ENCODE assay signal across 2 fruit fly cellular contexts in the genomic region with DNA sequence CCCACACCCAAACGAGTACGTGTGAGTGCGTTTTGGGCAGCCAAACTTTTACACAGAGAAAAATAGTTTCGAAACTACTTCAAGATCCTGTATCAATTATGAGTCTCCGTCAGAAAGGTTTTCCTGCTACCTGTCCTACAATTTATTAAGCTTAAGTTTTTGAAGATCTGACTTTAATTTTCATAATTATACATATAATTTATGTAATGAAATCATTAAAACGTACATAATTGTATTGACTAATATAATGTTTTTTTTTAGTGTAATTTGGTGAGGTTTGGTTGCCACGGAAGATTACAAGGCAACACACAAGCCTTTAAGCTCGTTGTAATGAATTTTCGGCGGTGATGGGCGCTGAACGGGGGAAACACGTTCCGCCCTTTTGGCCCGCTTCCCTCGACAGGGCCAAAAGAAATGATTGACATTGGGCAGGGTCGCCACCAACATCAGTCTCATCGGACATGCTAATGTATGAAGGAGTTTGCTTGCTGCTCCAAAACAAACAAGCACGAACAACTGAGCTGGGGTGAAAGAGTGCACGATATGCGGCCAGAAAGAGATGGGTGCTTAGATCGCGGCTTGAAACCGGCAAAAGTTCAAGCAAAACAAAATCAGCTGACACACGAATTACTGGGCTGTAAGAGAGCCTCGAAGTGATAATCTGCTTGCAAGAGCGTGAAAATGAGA.
A peak's percentile ranks its signal among the peaks of the same experiment; 100 is the strongest.
TF ChIP-seq lines count a peak whose summit lies in the region.

No protein-coding gene starts in this region.

TF ChIP-seq in whole organism, embryonic, 481 proteins besides CTCF, POLR2A, EP300 and RAD21 (continued from another document and continues in another):
- peak; percentile 23; the same call in 1 of the 2 replicates for TF ChIP-seq gt (GFP tag; IDR thresholded peaks at IDR 0.05; lab: Robert Waterston, UW)
- peak; percentile 10 for TF ChIP-seq NK7.1 (GFP tag; optimal IDR thresholded peaks at IDR 0.05; lab: Kevin White, UChicago)
- no peak for TF ChIP-seq exex (tag; optimal IDR thresholded peaks at IDR 0.05; lab: Kevin White, UChicago)
- peak; percentile 36 for TF ChIP-seq Hsf (GFP tag; optimal IDR thresholded peaks at IDR 0.05; lab: Kevin White, UChicago)
- TF ChIP-seq gce (GFP tag; IDR thresholded peaks at IDR 0.05; lab: Robert Waterston, UW) = no peak
- TF ChIP-seq wdn (GFP tag; IDR thresholded peaks at IDR 0.05; lab: Robert Waterston, UW) = no peak
- TF ChIP-seq CG10267 (tag; optimal IDR thresholded peaks at IDR 0.05; lab: Kevin White, UChicago) = peak; percentile 64
- TF ChIP-seq repo (GFP tag; optimal IDR thresholded peaks at IDR 0.05; lab: Kevin White, UChicago) = no peak
- TF ChIP-seq tx (GFP tag; optimal IDR thresholded peaks at IDR 0.05; lab: Kevin White, UChicago) = no peak
- TF ChIP-seq CG13296 (GFP tag; optimal IDR thresholded peaks at IDR 0.05; lab: Kevin White, UChicago) = peak; percentile 20
- TF ChIP-seq tna (GFP tag; IDR thresholded peaks at IDR 0.05; lab: Robert Waterston, UW; ENCODE audit: partially characterized antibody) = no peak
- no peak for TF ChIP-seq stwl (tag; optimal IDR thresholded peaks at IDR 0.05; lab: Kevin White, UChicago)
- TF ChIP-seq zen (tag; optimal IDR thresholded peaks at IDR 0.05; lab: Kevin White, UChicago) = no peak
- TF ChIP-seq CG13624 (GFP tag; optimal IDR thresholded peaks at IDR 0.05; lab: Kevin White, UChicago) = no peak
- TF ChIP-seq kni (GFP tag; optimal IDR thresholded peaks at IDR 0.05; lab: Kevin White, UChicago) = no peak
- TF ChIP-seq croc (GFP tag; conservative IDR thresholded peaks at IDR 0.05; lab: Robert Waterston, UW) = peak; percentile 75
- TF ChIP-seq CG7786 (GFP tag; optimal IDR thresholded peaks at IDR 0.05; lab: Kevin White, UChicago) = no peak
- no peak for TF ChIP-seq zen2 (GFP tag; IDR thresholded peaks at IDR 0.05; lab: Robert Waterston, UW; ENCODE audit: partially characterized antibody)
- peak; percentile 42; the same call in 3 of the 4 replicates for TF ChIP-seq Gug (GFP tag; IDR thresholded peaks at IDR 0.05; lab: Robert Waterston, UW)
- no peak for TF ChIP-seq bowl (GFP tag; IDR thresholded peaks at IDR 0.05; lab: Robert Waterston, UW)
- TF ChIP-seq CG10366 (GFP tag; IDR thresholded peaks at IDR 0.05; lab: Robert Waterston, UW) = peak; percentile 44; the same call in 1 of the 2 replicates
- no peak for TF ChIP-seq Sin3A (optimal IDR thresholded peaks at IDR 0.05; lab: Kevin White, UChicago)
- peak; percentile 84 for TF ChIP-seq ATbp (GFP tag; optimal IDR thresholded peaks at IDR 0.05; lab: Kevin White, UChicago)
- TF ChIP-seq run (tag; optimal IDR thresholded peaks at IDR 0.05; lab: Kevin White, UChicago) = no peak
- TF ChIP-seq Med (GFP tag; lab: Kevin White, UChicago) = peak; percentile 80
- TF ChIP-seq E2f1 (GFP tag; IDR thresholded peaks at IDR 0.05; lab: Robert Waterston, UW) = peak; percentile 25; the same call in 1 of the 2 replicates
- no peak for TF ChIP-seq HLH4C (GFP tag; IDR thresholded peaks at IDR 0.05; lab: Robert Waterston, UW; ENCODE audit: partially characterized antibody)
- peak; percentile 49; the same call in 1 of the 3 replicates for TF ChIP-seq CG11695 (GFP tag; IDR thresholded peaks at IDR 0.05; lab: Robert Waterston, UW)
- no peak for TF ChIP-seq CG11247 (GFP tag; IDR thresholded peaks at IDR 0.05; lab: Robert Waterston, UW)
- TF ChIP-seq dysf (GFP tag; IDR thresholded peaks at IDR 0.05; lab: Robert Waterston, UW) = peak; percentile 62
- no peak for TF ChIP-seq eve (GFP tag; optimal IDR thresholded peaks at IDR 0.05; lab: Kevin White, UChicago)
- peak; percentile 56 for TF ChIP-seq Ada2b (GFP tag; IDR thresholded peaks at IDR 0.05; lab: Robert Waterston, UW)
- TF ChIP-seq CG32772 (GFP tag; IDR thresholded peaks at IDR 0.05; lab: Robert Waterston, UW) = peak; percentile 70
- TF ChIP-seq CG10147 (GFP tag; optimal IDR thresholded peaks at IDR 0.05; lab: Kevin White, UChicago) = peak; percentile 27
- TF ChIP-seq CG16779 (GFP tag; IDR thresholded peaks at IDR 0.05; lab: Robert Waterston, UW) = no peak
- no peak for TF ChIP-seq sens-2 (GFP tag; IDR thresholded peaks at IDR 0.05; lab: Robert Waterston, UW)
- peak; percentile 45; the same call in 1 of the 3 replicates for TF ChIP-seq Mrtf (GFP tag; IDR thresholded peaks at IDR 0.05; lab: Robert Waterston, UW)
- peak; percentile 69 for TF ChIP-seq Sox100B (GFP tag; optimal IDR thresholded peaks at IDR 0.05; lab: Kevin White, UChicago)
- no peak for TF ChIP-seq C15 (GFP tag; IDR thresholded peaks at IDR 0.05; lab: Robert Waterston, UW)
- no peak for TF ChIP-seq pzg (GFP tag; optimal IDR thresholded peaks at IDR 0.05; lab: Kevin White, UChicago)
- TF ChIP-seq CG15601 (tag; optimal IDR thresholded peaks at IDR 0.05; lab: Kevin White, UChicago) = peak; percentile 82
- no peak for TF ChIP-seq CG11085 (GFP tag; IDR thresholded peaks at IDR 0.05; lab: Robert Waterston, UW)
- TF ChIP-seq Dad (GFP tag; optimal IDR thresholded peaks at IDR 0.05; lab: Kevin White, UChicago) = no peak
- no peak for TF ChIP-seq pan (optimal IDR thresholded peaks at IDR 0.05; lab: Kevin White, UChicago)
- TF ChIP-seq pan (GFP tag; optimal IDR thresholded peaks at IDR 0.05 in 1 of 2, IDR thresholded peaks at IDR 0.05 in 1 of 2) = peak in 1 of 2 experiments; percentile 50
- TF ChIP-seq CG8944 (GFP tag; optimal IDR thresholded peaks at IDR 0.05; lab: Kevin White, UChicago) = peak; percentile 18
- TF ChIP-seq CG9215 (GFP tag; IDR thresholded peaks at IDR 0.05; lab: Robert Waterston, UW) = no peak
- TF ChIP-seq HLH54F (GFP tag; optimal IDR thresholded peaks at IDR 0.05; lab: Kevin White, UChicago) = no peak
- TF ChIP-seq Atf3 (GFP tag; optimal IDR thresholded peaks at IDR 0.05; lab: Kevin White, UChicago) = no peak
- TF ChIP-seq CG1233 (GFP tag; optimal IDR thresholded peaks at IDR 0.05; lab: Kevin White, UChicago) = peak; percentile 53
- no peak for TF ChIP-seq Rfx (GFP tag; IDR thresholded peaks at IDR 0.05; lab: Robert Waterston, UW)
- peak; percentile 64 for TF ChIP-seq esg (GFP tag; conservative IDR thresholded peaks at IDR 0.05; lab: Robert Waterston, UW)
- TF ChIP-seq CG11560 (tag; IDR thresholded peaks at IDR 0.05; lab: Robert Waterston, UW) = no peak
- TF ChIP-seq ranshi (GFP tag; IDR thresholded peaks at IDR 0.05; lab: Robert Waterston, UW) = 0 out of 2 replicates have a peak, but pooled peaks have one; percentile 25
- peak; percentile 31 for TF ChIP-seq NfI (GFP tag; optimal IDR thresholded peaks at IDR 0.05; lab: Kevin White, UChicago)
- TF ChIP-seq fd64A (GFP tag; optimal IDR thresholded peaks at IDR 0.05; lab: Kevin White, UChicago) = no peak
- TF ChIP-seq CG15514 (GFP tag; optimal IDR thresholded peaks at IDR 0.05; lab: Kevin White, UChicago) = no peak
- TF ChIP-seq CG30403 (GFP tag; optimal IDR thresholded peaks at IDR 0.05; lab: Kevin White, UChicago) = peak; percentile 67
- no peak for TF ChIP-seq fd102C (GFP tag; optimal IDR thresholded peaks at IDR 0.05; lab: Kevin White, UChicago)
- TF ChIP-seq pita (GFP tag; optimal IDR thresholded peaks at IDR 0.05; lab: Kevin White, UChicago) = no peak
- no peak for TF ChIP-seq gcm2 (GFP tag; optimal IDR thresholded peaks at IDR 0.05; lab: Kevin White, UChicago)
- TF ChIP-seq Ets97D (GFP tag; optimal IDR thresholded peaks at IDR 0.05; lab: Kevin White, UChicago) = no peak

TF ChIP-seq in whole organism, prepupa, 60 proteins besides CTCF, POLR2A, EP300 and RAD21 (continued from another document):
- peak; percentile 69 for TF ChIP-seq svp (GFP tag; lab: Kevin White, UChicago)
- TF ChIP-seq CG3032 (tag; optimal IDR thresholded peaks at IDR 0.05; lab: Kevin White, UChicago) = no peak
- TF ChIP-seq CG11902 (GFP tag; optimal IDR thresholded peaks at IDR 0.05; lab: Kevin White, UChicago) = peak; percentile 58
- no peak for TF ChIP-seq spab (GFP tag; optimal IDR thresholded peaks at IDR 0.05; lab: Kevin White, UChicago)
- no peak for TF ChIP-seq salr (GFP tag; optimal IDR thresholded peaks at IDR 0.05; lab: Kevin White, UChicago)
- no peak for TF ChIP-seq Lpt (GFP tag; optimal IDR thresholded peaks at IDR 0.05; lab: Kevin White, UChicago)
- peak; percentile 68 for TF ChIP-seq CG32006 (GFP tag; optimal IDR thresholded peaks at IDR 0.05; lab: Kevin White, UChicago)
- TF ChIP-seq Hr4 (GFP tag; optimal IDR thresholded peaks at IDR 0.05; lab: Kevin White, UChicago) = peak; percentile 57
- no peak for TF ChIP-seq Ets96B (tag; optimal IDR thresholded peaks at IDR 0.05; lab: Kevin White, UChicago)
- peak; percentile 87 for TF ChIP-seq Eip93F (GFP tag; optimal IDR thresholded peaks at IDR 0.05; lab: Kevin White, UChicago)
- peak; percentile 75 for TF ChIP-seq cyc (GFP tag; optimal IDR thresholded peaks at IDR 0.05; lab: Kevin White, UChicago)
- peak; percentile 83 for TF ChIP-seq topi (GFP tag; optimal IDR thresholded peaks at IDR 0.05; lab: Kevin White, UChicago)
- no peak for TF ChIP-seq ss (GFP tag; optimal IDR thresholded peaks at IDR 0.05; lab: Kevin White, UChicago)
- peak; percentile 52 for TF ChIP-seq CG7368 (GFP tag; optimal IDR thresholded peaks at IDR 0.05; lab: Kevin White, UChicago)
- peak; percentile 55 for TF ChIP-seq Sox15 (GFP tag; optimal IDR thresholded peaks at IDR 0.05; lab: Kevin White, UChicago)
- TF ChIP-seq Gug (GFP tag; IDR thresholded peaks at IDR 0.05; lab: Robert Waterston, UW) = no peak
- TF ChIP-seq acj6 (GFP tag; optimal IDR thresholded peaks at IDR 0.05; lab: Kevin White, UChicago) = peak; percentile 72
- no peak for TF ChIP-seq CG16779 (tag; optimal IDR thresholded peaks at IDR 0.05; lab: Kevin White, UChicago)
- no peak for TF ChIP-seq CG6808 (GFP tag; optimal IDR thresholded peaks at IDR 0.05; lab: Kevin White, UChicago)
- peak; percentile 85 for TF ChIP-seq Met (GFP tag; optimal IDR thresholded peaks at IDR 0.05; lab: Kevin White, UChicago)
- TF ChIP-seq CG11294 (GFP tag; IDR thresholded peaks at IDR 0.05; lab: Robert Waterston, UW) = no peak
- peak; percentile 67 for TF ChIP-seq CG8319 (GFP tag; optimal IDR thresholded peaks at IDR 0.05; lab: Kevin White, UChicago)
- peak; percentile 56 for TF ChIP-seq CG15336 (GFP tag; IDR thresholded peaks at IDR 0.05; lab: Robert Waterston, UW)
- TF ChIP-seq CG6854 (GFP tag; optimal IDR thresholded peaks at IDR 0.05; lab: Kevin White, UChicago) = no peak
- no peak for TF ChIP-seq dsx (GFP tag; optimal IDR thresholded peaks at IDR 0.05; lab: Kevin White, UChicago; ENCODE audit: poor library complexity, severe bottlenecking)
- TF ChIP-seq pdm3 (GFP tag; optimal IDR thresholded peaks at IDR 0.05; lab: Kevin White, UChicago) = peak; percentile 64
- peak; percentile 86 for TF ChIP-seq Smox (GFP tag; optimal IDR thresholded peaks at IDR 0.05; lab: Kevin White, UChicago)
- TF ChIP-seq vri (GFP tag; optimal IDR thresholded peaks at IDR 0.05; lab: Kevin White, UChicago) = no peak
- peak; percentile 80 for TF ChIP-seq OdsH (GFP tag; optimal IDR thresholded peaks at IDR 0.05; lab: Kevin White, UChicago)
- TF ChIP-seq CG8632 (GFP tag; optimal IDR thresholded peaks at IDR 0.05; lab: Kevin White, UChicago) = peak; percentile 68
- peak; percentile 10 for TF ChIP-seq CG11762 (GFP tag; optimal IDR thresholded peaks at IDR 0.05; lab: Kevin White, UChicago; ENCODE audit: insufficient read depth)
- no peak for TF ChIP-seq Eip75B (GFP tag; optimal IDR thresholded peaks at IDR 0.05; lab: Kevin White, UChicago)
- peak; percentile 61; the same call in 1 of the 3 replicates for TF ChIP-seq CG8119 (GFP tag; IDR thresholded peaks at IDR 0.05; lab: Robert Waterston, UW)
- peak; percentile 72 for TF ChIP-seq Ets21C (GFP tag; optimal IDR thresholded peaks at IDR 0.05; lab: Kevin White, UChicago)
- TF ChIP-seq CG10669 (GFP tag; optimal IDR thresholded peaks at IDR 0.05; lab: Kevin White, UChicago) = no peak
- TF ChIP-seq net (GFP tag; optimal IDR thresholded peaks at IDR 0.05; lab: Kevin White, UChicago) = peak; percentile 55
- TF ChIP-seq Eip78C (GFP tag; lab: Kevin White, UChicago) = peak; percentile 81
- TF ChIP-seq CG9139 (GFP tag; optimal IDR thresholded peaks at IDR 0.05; lab: Kevin White, UChicago) = no peak
- TF ChIP-seq dac (GFP tag; optimal IDR thresholded peaks at IDR 0.05; lab: Kevin White, UChicago) = peak; percentile 32
TF ChIP-seq in whole organism, prepupa: peak in this region for 39.
